Worm (Caenorhabditis elegans) whole organism, L4 larva: Measurements from ENCODE around the gene D1014.4.
A peak's percentile ranks its signal among the peaks of the same experiment; 100 is the strongest.

Source experiments
- hlh-11 ChIP-seq: fragments of 200-800 bp; sonication (Bioruptor generic); optimal IDR thresholded peaks from 2 replicates; lab custom pipeline; 2018; ENCODE audit warnings: mild to moderate bottlenecking, missing genetic modification characterization, missing compliant biosample characterization
- jun-1 ChIP-seq: fragments of 150-350 bp; optimal IDR thresholded peaks from 2 replicates; lab custom pipeline; 2014; ENCODE audit warnings: missing biosample characterization, missing genetic modification reagents, missing genetic modification characterization
- mep-1 ChIP-seq: fragments of 150-350 bp; sonication (generic microtip); optimal IDR thresholded peaks from 3 replicates; lab custom pipeline; 2014; ENCODE audit warnings: missing biosample characterization, missing genetic modification characterization
- nhr-48 ChIP-seq: sonication (generic microtip); optimal IDR thresholded peaks from 2 replicates; lab custom pipeline; 2016; ENCODE audit warnings: mild to moderate bottlenecking, missing genetic modification characterization, missing compliant biosample characterization
- pqm-1 ChIP-seq: sonication (generic microtip); optimal IDR thresholded peaks from 2 replicates; lab custom pipeline; 2017; ENCODE audit warnings: missing biosample characterization, missing genetic modification characterization
- unc-62 ChIP-seq, 3 experiments: fragments of 150-350 bp in 1 of 3; sonication (generic microtip); optimal IDR thresholded peaks in 2 of 3; peaks in 1 of 3; 1 replicate in 1 of 3; 2 replicates in 2 of 3; lab custom pipeline; 2014 to 2017; ENCODE audit warnings: missing biosample characterization in 3 of 3, missing genetic modification characterization in 3 of 3, missing genetic modification reagents in 3 of 3, missing genotype in 1 of 3
- zfp-3 ChIP-seq: fragments of 200-800 bp; sonication (Bioruptor generic); conservative IDR thresholded peaks from 2 replicates; pipeline ENCODE4 v1.3.6; 2022; ENCODE audit warnings: missing genetic modification reagents, missing genetic modification characterization, missing compliant biosample characterization

DNA sequence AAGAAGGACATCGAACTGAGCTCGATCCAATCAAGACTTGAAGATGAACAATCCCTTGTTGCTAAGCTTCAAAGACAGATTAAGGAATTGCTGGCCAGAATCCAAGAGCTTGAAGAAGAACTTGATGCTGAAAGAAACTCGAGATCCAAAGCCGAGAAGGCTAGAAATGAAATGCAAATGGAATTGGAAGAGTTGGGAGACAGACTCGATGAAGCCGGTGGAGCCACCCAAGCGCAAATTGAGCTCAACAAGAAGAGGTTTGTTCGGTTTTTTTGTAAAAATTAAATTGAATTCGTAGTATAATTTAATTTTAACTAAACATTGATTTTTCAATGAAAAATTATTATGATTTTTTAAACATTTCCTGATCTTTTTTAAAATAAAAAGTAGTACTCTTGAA, 18.5 kb upstream of the D1014.4 start:
- TF ChIP-seq unc-62 (GFP tag; optimal IDR thresholded peaks at IDR 0.05 in 1 of 2; lab: Kevin White, UChicago), result peak in 1 of 2 experiments; percentile 93
- TF ChIP-seq unc-62 (tag; optimal IDR thresholded peaks at IDR 0.05; lab: Kevin White, UChicago), result no peak
- no peak for TF ChIP-seq mep-1 (tag; lab: Kevin White, UChicago)
- TF ChIP-seq hlh-11, result no peak
- TF ChIP-seq pqm-1 (tag; lab: Kevin White, UChicago), result no peak
- no peak for TF ChIP-seq nhr-48 (tag; lab: Kevin White, UChicago)
- TF ChIP-seq jun-1 (tag; lab: Kevin White, UChicago), result no peak
- no peak for TF ChIP-seq zfp-3
